Fruit fly (Drosophila melanogaster): ENCODE data around the gene CG3349.

dm6 chr3L:14992025-14992424, 12.6 kb downstream of the CG3349 start, which contains the start of gene Zip71B:
- TF ChIP-seq fd96Ca (GFP tag; IDR thresholded peaks at IDR 0.05) (no peak), CG12605 (GFP tag; IDR thresholded peaks at IDR 0.05) (no peak), Ets98B (GFP tag; IDR thresholded peaks at IDR 0.05) (no peak)
